Fruit fly (Drosophila melanogaster) whole organism, prepupa: Measurements from ENCODE around the gene Helz.
A peak's percentile ranks its signal among the peaks of the same experiment; 100 is the strongest.

Experiments
- Blimp-1 ChIP-seq: fragments of 200-800 bp; sonication (Bioruptor generic); optimal IDR thresholded peaks from 3 replicates; lab custom pipeline; 2017; ENCODE audit warnings: missing biosample characterization, missing genetic modification characterization, mild to moderate bottlenecking, moderate library complexity, missing genetic modification reagents
- CG10669 ChIP-seq: fragments of 200-800 bp; sonication (Bioruptor generic); optimal IDR thresholded peaks from 3 replicates; lab custom pipeline; 2018; ENCODE audit warnings: missing biosample characterization, mild to moderate bottlenecking, missing genetic modification characterization, moderate library complexity
- CG11762 ChIP-seq: fragments of 200-800 bp; sonication (Bioruptor generic); optimal IDR thresholded peaks from 3 replicates; lab custom pipeline; 2016; ENCODE audit warnings: missing biosample characterization, missing genetic modification characterization; ENCODE audit not compliant: insufficient read depth
- CG11902 ChIP-seq: fragments of 200-800 bp; sonication (Bioruptor generic); optimal IDR thresholded peaks from 3 replicates; lab custom pipeline; 2016; ENCODE audit warnings: missing biosample characterization, missing genetic modification characterization
- CG15336 ChIP-seq: fragments of 200-800 bp; sonication (Bioruptor generic); IDR thresholded peaks from 2 replicates; pipeline ENCODE4 v1.3.6; 2022; ENCODE audit warnings: missing biosample characterization, missing genetic modification characterization
- CG16779 ChIP-seq: fragments of 200-800 bp; sonication (Bioruptor generic); optimal IDR thresholded peaks from 3 replicates; lab custom pipeline; 2017; ENCODE audit warnings: missing biosample characterization, mild to moderate bottlenecking, missing genetic modification characterization
- CG3032 ChIP-seq: fragments of 200-800 bp; optimal IDR thresholded peaks from 2 replicates; lab custom pipeline; 2019; ENCODE audit warnings: missing biosample characterization, mild to moderate bottlenecking, missing genetic modification characterization, moderate library complexity
- CG31627 ChIP-seq: fragments of 200-800 bp; sonication (Bioruptor generic); optimal IDR thresholded peaks from 3 replicates; lab custom pipeline; 2016; ENCODE audit warnings: missing biosample characterization, missing genetic modification characterization
- CG32006 ChIP-seq: fragments of 200-800 bp; sonication (Bioruptor generic); optimal IDR thresholded peaks from 3 replicates; lab custom pipeline; 2017; ENCODE audit warnings: missing biosample characterization, mild to moderate bottlenecking, missing genetic modification characterization
- CG34406 ChIP-seq: fragments of 200-800 bp; sonication (Bioruptor generic); optimal IDR thresholded peaks from 3 replicates; lab custom pipeline; 2016; ENCODE audit warnings: missing biosample characterization, missing genetic modification characterization
- CG3919 ChIP-seq: fragments of 200-800 bp; sonication (Bioruptor generic); optimal IDR thresholded peaks from 3 replicates; lab custom pipeline; 2016; ENCODE audit warnings: missing biosample characterization, missing genetic modification characterization
- CG4318 ChIP-seq: fragments of 200-800 bp; sonication (Bioruptor generic); optimal IDR thresholded peaks from 3 replicates; lab custom pipeline; 2017; ENCODE audit warnings: missing biosample characterization, mild to moderate bottlenecking, missing genetic modification characterization
- CG6163 ChIP-seq: fragments of 200-800 bp; sonication (Bioruptor generic); IDR thresholded peaks from 3 replicates; pipeline ENCODE4 v1.3.6; 2022; ENCODE audit warnings: missing biosample characterization, missing genetic modification characterization
- CG6276 ChIP-seq: fragments of 200-800 bp; sonication (Bioruptor generic); optimal IDR thresholded peaks from 2 replicates; lab custom pipeline; 2017; ENCODE audit warnings: missing biosample characterization, mild to moderate bottlenecking, missing genetic modification characterization
- CG6792 ChIP-seq: fragments of 200-800 bp; sonication (Bioruptor generic); optimal IDR thresholded peaks from 3 replicates; lab custom pipeline; 2016; ENCODE audit warnings: missing biosample characterization, missing genetic modification characterization
- CG6808 ChIP-seq: fragments of 200-800 bp; sonication (Bioruptor generic); optimal IDR thresholded peaks from 3 replicates; lab custom pipeline; 2017; ENCODE audit warnings: missing biosample characterization, missing genetic modification characterization, mild to moderate bottlenecking, moderate library complexity, missing genetic modification reagents
- CG6854 ChIP-seq: fragments of 200-800 bp; sonication (Bioruptor generic); optimal IDR thresholded peaks from 2 replicates; lab custom pipeline; 2017; ENCODE audit warnings: missing biosample characterization, mild to moderate bottlenecking, missing genetic modification characterization
- CG7368 ChIP-seq: fragments of 200-800 bp; sonication (Bioruptor generic); optimal IDR thresholded peaks from 3 replicates; lab custom pipeline; 2016; ENCODE audit warnings: missing biosample characterization, missing genetic modification characterization
- CG8119 ChIP-seq: fragments of 200-800 bp; sonication (Bioruptor generic); IDR thresholded peaks from 3 replicates; pipeline ENCODE4 v1.3.6; 2022; ENCODE audit warnings: missing biosample characterization, missing genetic modification characterization
- CG8632 ChIP-seq: fragments of 200-800 bp; sonication (Bioruptor generic); optimal IDR thresholded peaks from 3 replicates; lab custom pipeline; 2016; ENCODE audit warnings: missing biosample characterization, missing genetic modification characterization
- CG9139 ChIP-seq: fragments of 200-800 bp; sonication (Bioruptor generic); optimal IDR thresholded peaks from 3 replicates; lab custom pipeline; 2017; ENCODE audit warnings: missing biosample characterization, mild to moderate bottlenecking, missing genetic modification characterization
- Eip78C ChIP-seq: fragments of 200-800 bp; sonication (Bioruptor generic); peaks from one replicate; lab custom pipeline; 2016; ENCODE audit warnings: missing biosample characterization, missing genetic modification characterization
- Eip93F ChIP-seq: fragments of 200-800 bp; sonication (Bioruptor generic); optimal IDR thresholded peaks from 2 replicates; lab custom pipeline; 2016; ENCODE audit warnings: missing biosample characterization, mild to moderate bottlenecking, missing genetic modification characterization
- Ets21C ChIP-seq: fragments of 200-800 bp; sonication (Bioruptor generic); optimal IDR thresholded peaks from 3 replicates; lab custom pipeline; 2016; ENCODE audit warnings: missing biosample characterization, missing genetic modification characterization
- Ets96B ChIP-seq: fragments of 200-800 bp; optimal IDR thresholded peaks from 2 replicates; lab custom pipeline; 2019; ENCODE audit warnings: missing biosample characterization, mild to moderate bottlenecking, missing genetic modification characterization, moderate library complexity
- Gug ChIP-seq: fragments of 200-800 bp; sonication (Bioruptor generic); IDR thresholded peaks from 2 replicates; pipeline ENCODE4 v1.3.6; 2022; ENCODE audit warnings: missing biosample characterization, missing genetic modification characterization
- Hr39 ChIP-seq: fragments of 200-800 bp; sonication (Bioruptor generic); optimal IDR thresholded peaks from 2 replicates; lab custom pipeline; 2016; ENCODE audit warnings: missing biosample characterization, missing genetic modification characterization
- Hr4 ChIP-seq: fragments of 200-800 bp; sonication (Bioruptor generic); optimal IDR thresholded peaks from 3 replicates; lab custom pipeline; 2016; ENCODE audit warnings: missing biosample characterization, missing genetic modification characterization
- Lpt ChIP-seq: fragments of 200-800 bp; sonication (Bioruptor generic); optimal IDR thresholded peaks from 3 replicates; lab custom pipeline; 2016; ENCODE audit warnings: missing biosample characterization, missing genetic modification characterization
- OdsH ChIP-seq: fragments of 200-800 bp; sonication (Bioruptor generic); optimal IDR thresholded peaks from 3 replicates; lab custom pipeline; 2016; ENCODE audit warnings: missing biosample characterization, missing genetic modification characterization
- Sox14 ChIP-seq: fragments of 200-800 bp; sonication (Bioruptor generic); optimal IDR thresholded peaks from 3 replicates; lab custom pipeline; 2016; ENCODE audit warnings: missing biosample characterization, missing genetic modification characterization
- Sox15 ChIP-seq: fragments of 200-800 bp; sonication (Bioruptor generic); optimal IDR thresholded peaks from 3 replicates; lab custom pipeline; 2016; ENCODE audit warnings: missing biosample characterization, missing genetic modification characterization
- achi ChIP-seq: fragments of 200-800 bp; sonication (Bioruptor generic); optimal IDR thresholded peaks from 3 replicates; lab custom pipeline; 2016; ENCODE audit warnings: missing biosample characterization, missing genetic modification characterization
- acj6 ChIP-seq: fragments of 200-800 bp; sonication (Bioruptor generic); optimal IDR thresholded peaks from 3 replicates; lab custom pipeline; 2016; ENCODE audit warnings: missing biosample characterization, missing genetic modification characterization
- dac ChIP-seq: fragments of 200-800 bp; sonication (Bioruptor generic); optimal IDR thresholded peaks from 2 replicates; lab custom pipeline; 2017; ENCODE audit warnings: missing biosample characterization, mild to moderate bottlenecking, missing genetic modification characterization
- dsx ChIP-seq: fragments of 200-800 bp; optimal IDR thresholded peaks from 3 replicates; lab custom pipeline; 2019; ENCODE audit warnings: missing biosample characterization, mild to moderate bottlenecking, missing genetic modification characterization, moderate library complexity; ENCODE audit not compliant: poor library complexity, severe bottlenecking
- eg ChIP-seq: fragments of 200-800 bp; sonication (Bioruptor generic); IDR thresholded peaks from 3 replicates; pipeline ENCODE4 v1.3.6; 2022; ENCODE audit warnings: missing biosample characterization, missing genetic modification characterization
- fd59A ChIP-seq: fragments of 200-800 bp; sonication (Bioruptor generic); optimal IDR thresholded peaks from 2 replicates; lab custom pipeline; 2017; ENCODE audit warnings: missing biosample characterization, mild to moderate bottlenecking, missing genetic modification characterization, missing genetic modification reagents
- fd85E ChIP-seq: fragments of 200-800 bp; sonication (Bioruptor generic); optimal IDR thresholded peaks from 3 replicates; lab custom pipeline; 2016; ENCODE audit warnings: missing biosample characterization, missing genetic modification characterization
- lz ChIP-seq: fragments of 200-800 bp; sonication (Bioruptor generic); optimal IDR thresholded peaks from 3 replicates; lab custom pipeline; 2016; ENCODE audit warnings: missing biosample characterization, missing genetic modification characterization
- net ChIP-seq: fragments of 200-800 bp; sonication (Bioruptor generic); optimal IDR thresholded peaks from 3 replicates; lab custom pipeline; 2016; ENCODE audit warnings: missing biosample characterization, missing genetic modification characterization
- salr ChIP-seq, 2 experiments: fragments of 200-800 bp; sonication (Bioruptor generic); optimal IDR thresholded peaks; 3 replicates each; lab custom pipeline; 2016 to 2018; ENCODE audit warnings: missing biosample characterization in 2 of 2, missing genetic modification characterization in 2 of 2, mild to moderate bottlenecking in 1 of 2
- ss ChIP-seq, 2 experiments: fragments of 200-800 bp; sonication (Bioruptor generic); optimal IDR thresholded peaks; 2 replicates in 1 of 2; 3 replicates in 1 of 2; lab custom pipeline; 2017 to 2018; ENCODE audit warnings: mild to moderate bottlenecking in 2 of 2, missing biosample characterization in 2 of 2, missing genetic modification characterization in 2 of 2, moderate library complexity in 1 of 2
- svp ChIP-seq: fragments of 200-800 bp; sonication (Bioruptor generic); peaks from one replicate; lab custom pipeline; 2016; ENCODE audit warnings: missing biosample characterization, missing genetic modification characterization
- vri ChIP-seq: fragments of 200-800 bp; sonication (Bioruptor generic); optimal IDR thresholded peaks from 3 replicates; lab custom pipeline; 2016; ENCODE audit warnings: missing biosample characterization, mild to moderate bottlenecking, missing genetic modification characterization

The Helz gene

DNA sequence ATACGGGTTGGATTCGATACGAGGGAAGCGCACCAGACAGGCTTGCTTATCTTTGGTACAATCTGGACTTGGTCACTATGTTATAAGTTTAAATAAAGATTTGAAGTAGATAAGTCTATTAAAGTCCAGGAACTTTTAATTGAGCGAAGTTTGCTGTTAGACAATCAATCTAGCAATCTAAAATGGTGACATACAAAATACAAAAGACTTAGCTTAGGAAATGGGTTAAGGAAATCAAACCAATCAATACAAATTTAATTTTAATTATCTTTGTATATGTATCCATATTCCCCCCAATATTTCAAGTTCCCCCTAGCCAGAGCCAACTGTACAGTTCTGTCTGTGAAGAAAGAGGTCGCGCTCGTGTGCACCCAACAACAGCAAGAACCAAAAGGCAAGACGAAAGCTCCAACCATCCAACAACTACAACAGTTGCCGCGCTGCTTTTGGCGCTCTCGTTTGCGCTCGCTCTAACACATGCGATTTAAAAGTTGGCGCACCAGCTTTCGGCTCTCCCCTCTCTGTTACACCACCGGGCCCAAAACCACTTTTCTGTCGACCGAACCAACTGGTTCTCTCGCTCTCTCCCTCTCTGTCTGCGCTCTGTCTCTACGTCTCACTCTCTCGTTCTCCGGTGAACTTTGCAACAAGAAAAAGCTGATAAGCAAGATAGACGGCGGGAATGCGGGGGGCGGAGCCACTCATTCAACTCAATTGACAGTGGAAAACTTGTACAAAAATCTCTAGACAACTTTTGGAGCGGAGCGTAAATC, 33.6 kb upstream of the Helz start (continued):
- TF ChIP-seq fd85E (GFP tag; lab: Kevin White, UChicago) = peak; percentile 54
- peak; percentile 86 for TF ChIP-seq CG8632 (GFP tag; lab: Kevin White, UChicago)
- peak; percentile 88 for TF ChIP-seq CG3032 (tag; lab: Kevin White, UChicago)
- peak; percentile 88 for TF ChIP-seq CG6276 (GFP tag; lab: Kevin White, UChicago)
- peak; percentile 62 for TF ChIP-seq dsx (GFP tag; lab: Kevin White, UChicago)
- peak; percentile 87 for TF ChIP-seq CG11902
- TF ChIP-seq CG3919 = peak; percentile 88
- TF ChIP-seq Eip93F (GFP tag; lab: Kevin White, UChicago) = no peak
- peak; percentile 93 for TF ChIP-seq OdsH (GFP tag; lab: Kevin White, UChicago)

DNA sequence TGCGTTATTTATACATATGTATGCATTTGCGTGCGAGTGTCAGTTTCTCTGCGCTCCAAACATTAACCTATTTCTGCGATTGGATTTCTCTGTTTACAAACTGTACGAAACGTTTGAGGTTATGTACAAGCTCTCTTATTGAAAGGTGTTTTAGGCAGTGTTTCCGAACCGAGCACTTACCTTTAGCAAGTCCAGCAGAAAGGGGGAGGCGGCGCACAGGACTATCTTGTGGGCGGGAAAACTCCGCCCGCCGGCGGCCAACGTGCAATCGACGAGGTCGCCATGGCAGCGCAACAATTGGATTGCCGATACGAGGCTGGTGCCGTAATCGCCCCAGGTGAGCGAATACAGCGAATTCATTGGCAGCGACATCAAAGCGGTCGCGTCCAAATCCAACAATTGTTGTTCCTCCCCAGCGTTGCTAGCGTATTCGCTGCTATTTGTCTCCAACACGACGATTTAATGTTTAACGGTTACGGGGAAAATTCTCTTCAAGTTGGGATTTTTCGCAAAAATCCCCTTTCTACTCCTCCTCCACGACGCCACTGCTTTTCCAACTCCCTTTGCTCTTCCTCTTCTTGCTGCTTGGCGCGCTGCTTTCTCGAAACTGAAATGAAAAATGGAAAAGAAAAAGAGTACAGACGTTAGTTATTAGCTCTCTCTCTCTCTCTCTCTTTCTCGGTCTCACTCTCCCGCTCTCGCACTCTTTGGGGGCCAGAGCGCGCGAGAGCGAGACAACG, 32.8 kb upstream of the Helz start:
- peak; percentile 88 for TF ChIP-seq CG6276 (GFP tag; lab: Kevin White, UChicago)
- TF ChIP-seq CG10669 = peak; percentile 83
- peak; percentile 91 for TF ChIP-seq CG11762 (GFP tag; lab: Kevin White, UChicago)
- TF ChIP-seq Hr39 (GFP tag; lab: Kevin White, UChicago) = peak; percentile 94
- TF ChIP-seq Sox15 = peak; percentile 93
- peak; percentile 78 for TF ChIP-seq Ets96B (tag; lab: Kevin White, UChicago)
- peak; percentile 84 for TF ChIP-seq Ets21C (GFP tag; lab: Kevin White, UChicago)
- TF ChIP-seq fd59A (GFP tag; lab: Kevin White, UChicago) = peak; percentile 85
- peak; percentile 94 for TF ChIP-seq CG15336
- TF ChIP-seq OdsH (GFP tag; lab: Kevin White, UChicago) = peak; percentile 93
- peak; percentile 92 for TF ChIP-seq lz
- TF ChIP-seq dsx (GFP tag; lab: Kevin White, UChicago) = peak; percentile 64
- peak; percentile 86 for TF ChIP-seq vri (GFP tag; lab: Kevin White, UChicago)
- peak; percentile 96 for TF ChIP-seq CG6163 (GFP tag; lab: Robert Waterston, UW)
- peak; percentile 92 for TF ChIP-seq Gug (GFP tag; lab: Robert Waterston, UW)
- peak; percentile 90 for TF ChIP-seq achi (GFP tag; lab: Kevin White, UChicago)
- peak; percentile 58 for TF ChIP-seq CG9139 (GFP tag; lab: Kevin White, UChicago)
- TF ChIP-seq Lpt (GFP tag; lab: Kevin White, UChicago) = peak; percentile 91
- peak; percentile 89 for TF ChIP-seq CG34406 (GFP tag; lab: Kevin White, UChicago)
- peak; percentile 95 for TF ChIP-seq CG32006 (GFP tag; lab: Kevin White, UChicago)
- peak; percentile 88 for TF ChIP-seq CG6792 (GFP tag; lab: Kevin White, UChicago)
- TF ChIP-seq CG4318 = peak; percentile 93
- peak; percentile 94 for TF ChIP-seq CG3919
- peak; percentile 2 for TF ChIP-seq Eip93F (GFP tag; lab: Kevin White, UChicago)
- TF ChIP-seq fd85E (GFP tag; lab: Kevin White, UChicago) = peak; percentile 75
- peak; percentile 56 for TF ChIP-seq Blimp-1 (GFP tag; lab: Kevin White, UChicago)
- TF ChIP-seq salr (GFP tag; optimal IDR thresholded peaks at IDR 0.05; lab: Kevin White, UChicago) = peak; percentile 79 to 90
- peak; percentile 85 for TF ChIP-seq CG3032 (tag; lab: Kevin White, UChicago)
- TF ChIP-seq Sox14 (GFP tag; lab: Kevin White, UChicago) = peak; percentile 92
- TF ChIP-seq CG8632 (GFP tag; lab: Kevin White, UChicago) = peak; percentile 83
- TF ChIP-seq CG8119 = peak; percentile 95
- TF ChIP-seq CG16779 (tag; lab: Kevin White, UChicago) = peak; percentile 34
- peak; percentile 95 for TF ChIP-seq svp (GFP tag; lab: Kevin White, UChicago)
- TF ChIP-seq CG31627 (GFP tag; lab: Kevin White, UChicago) = peak; percentile 94
- TF ChIP-seq eg (GFP tag; lab: Robert Waterston, UW) = peak; percentile 96
- peak; percentile 33 to 74 for TF ChIP-seq ss (GFP tag; optimal IDR thresholded peaks at IDR 0.05; lab: Kevin White, UChicago)
- peak; percentile 91 for TF ChIP-seq CG7368 (GFP tag; lab: Kevin White, UChicago)
- TF ChIP-seq Eip78C (GFP tag; lab: Kevin White, UChicago) = peak; percentile 97
- peak; percentile 96 for TF ChIP-seq Hr4
- peak; percentile 76 for TF ChIP-seq CG6808 (GFP tag; lab: Kevin White, UChicago)
- TF ChIP-seq net (GFP tag; lab: Kevin White, UChicago) = peak; percentile 92
- TF ChIP-seq acj6 (GFP tag; lab: Kevin White, UChicago) = peak; percentile 89
- peak; percentile 47 for TF ChIP-seq CG6854
- peak; percentile 93 for TF ChIP-seq dac (GFP tag; lab: Kevin White, UChicago)
